Worm (Caenorhabditis elegans): Measurements from ENCODE around the gene cdh-1.

cdh-1 gene

ce11 chrIII:2904164-2904563, 6.5 kb upstream of the cdh-1 start:
- TF ChIP-seq tbx-37 (GFP tag; conservative IDR thresholded peaks at IDR 0.05) (no peak), sea-1 (GFP tag; conservative IDR thresholded peaks at IDR 0.05) (no peak)

- no peak for TF ChIP-seq tbx-11 (GFP tag; IDR thresholded peaks at IDR 0.05)
- TF ChIP-seq ceh-13 (GFP tag; optimal IDR thresholded peaks at IDR 0.05) = no peak
- TF ChIP-seq aly-1 (tag; optimal IDR thresholded peaks at IDR 0.05) = no peak
- TF ChIP-seq ama-1 (optimal IDR thresholded peaks at IDR 0.05) = no peak
- no peak for TF ChIP-seq hnd-1 (tag; optimal IDR thresholded peaks at IDR 0.05)
- no peak for TF ChIP-seq tbx-37 (GFP tag; conservative IDR thresholded peaks at IDR 0.05)
- TF ChIP-seq hmg-4 (GFP tag; optimal IDR thresholded peaks at IDR 0.05) = no peak
- TF ChIP-seq F13C5.2 (tag; optimal IDR thresholded peaks at IDR 0.05) = no peak
- TF ChIP-seq B0310.2 (tag; optimal IDR thresholded peaks at IDR 0.05) = no peak
- TF ChIP-seq tra-4 (tag; optimal IDR thresholded peaks at IDR 0.05) = no peak
- no peak for TF ChIP-seq hmbx-1 (tag; optimal IDR thresholded peaks at IDR 0.05)
- no peak for TF ChIP-seq sea-1 (GFP tag; conservative IDR thresholded peaks at IDR 0.05)
- TF ChIP-seq pes-1 (GFP tag; IDR thresholded peaks at IDR 0.05) = no peak
- no peak for TF ChIP-seq flt-1 (GFP tag; IDR thresholded peaks at IDR 0.05)
- no peak for TF ChIP-seq ceh-36 (tag; optimal IDR thresholded peaks at IDR 0.05)
- no peak for TF ChIP-seq ets-7 (tag; optimal IDR thresholded peaks at IDR 0.05)
Observed at ce11 chrIII:2907819-2908218, 2.9 kb upstream of the cdh-1 start.

- TF ChIP-seq tra-4 (tag; optimal IDR thresholded peaks at IDR 0.05) (no peak), hmbx-1 (tag; optimal IDR thresholded peaks at IDR 0.05) (no peak), ceh-36 (tag; optimal IDR thresholded peaks at IDR 0.05) (no peak), tbx-37 (GFP tag; conservative IDR thresholded peaks at IDR 0.05) (no peak), scrt-1 (GFP tag; IDR thresholded peaks at IDR 0.05) (no peak), aly-1 (tag; optimal IDR thresholded peaks at IDR 0.05) (no peak), ceh-13 (GFP tag; optimal IDR thresholded peaks at IDR 0.05) (no peak), hmg-4 (GFP tag; optimal IDR thresholded peaks at IDR 0.05) (no peak), flt-1 (GFP tag; IDR thresholded peaks at IDR 0.05) (no peak), sea-1 (GFP tag; conservative IDR thresholded peaks at IDR 0.05) (no peak), pes-1 (GFP tag; IDR thresholded peaks at IDR 0.05) (no peak)
Observed at ce11 chrIII:2908859-2909258, 1.8 kb upstream of the cdh-1 start.

- peak; percentile 32 for TF ChIP-seq ceh-36 (tag; optimal IDR thresholded peaks at IDR 0.05)
- no peak for TF ChIP-seq tbx-11 (GFP tag; IDR thresholded peaks at IDR 0.05)
Observed at ce11 chrIII:2912916-2913315, 2.2 kb downstream of the cdh-1 start.

ce11 chrIII:2914029-2914428, 3.3 kb downstream of the cdh-1 start:
- TF ChIP-seq aly-1 (tag; optimal IDR thresholded peaks at IDR 0.05) (no peak), ceh-13 (GFP tag; optimal IDR thresholded peaks at IDR 0.05) (no peak)

- no peak for TF ChIP-seq sea-1 (GFP tag; conservative IDR thresholded peaks at IDR 0.05)
- no peak for TF ChIP-seq flt-1 (GFP tag; IDR thresholded peaks at IDR 0.05)
- TF ChIP-seq scrt-1 (GFP tag; IDR thresholded peaks at IDR 0.05) = no peak
- TF ChIP-seq B0310.2 (tag; optimal IDR thresholded peaks at IDR 0.05) = no peak
- TF ChIP-seq ets-7 (tag; optimal IDR thresholded peaks at IDR 0.05) = no peak
- no peak for TF ChIP-seq ceh-36 (tag; optimal IDR thresholded peaks at IDR 0.05)
- no peak for TF ChIP-seq pes-1 (GFP tag; IDR thresholded peaks at IDR 0.05)
- TF ChIP-seq hmbx-1 (tag; optimal IDR thresholded peaks at IDR 0.05) = no peak
- TF ChIP-seq aly-1 (tag; optimal IDR thresholded peaks at IDR 0.05) = no peak
- no peak for TF ChIP-seq ama-1 (optimal IDR thresholded peaks at IDR 0.05)
- no peak for TF ChIP-seq hnd-1 (tag; optimal IDR thresholded peaks at IDR 0.05)
Observed at ce11 chrIII:2918655-2919054, 7.9 kb downstream of the cdh-1 start.

ce11 chrIII:2920281-2920680, 9.6 kb downstream of the cdh-1 start:
- TF ChIP-seq hnd-1 (tag; optimal IDR thresholded peaks at IDR 0.05) (no peak), hmbx-1 (tag; optimal IDR thresholded peaks at IDR 0.05) (no peak), ama-1 (optimal IDR thresholded peaks at IDR 0.05) (no peak), B0310.2 (tag; optimal IDR thresholded peaks at IDR 0.05) (no peak), tra-4 (tag; optimal IDR thresholded peaks at IDR 0.05) (no peak), pes-1 (GFP tag; IDR thresholded peaks at IDR 0.05) (no peak), aly-1 (tag; optimal IDR thresholded peaks at IDR 0.05) (no peak), tbx-37 (GFP tag; conservative IDR thresholded peaks at IDR 0.05) (no peak), F13C5.2 (tag; optimal IDR thresholded peaks at IDR 0.05) (no peak), ets-7 (tag; optimal IDR thresholded peaks at IDR 0.05) (no peak), tbx-11 (GFP tag; IDR thresholded peaks at IDR 0.05) (no peak), sea-1 (GFP tag; conservative IDR thresholded peaks at IDR 0.05) (no peak), ceh-13 (GFP tag; optimal IDR thresholded peaks at IDR 0.05) (no peak), ceh-36 (tag; optimal IDR thresholded peaks at IDR 0.05) (no peak), scrt-1 (GFP tag; IDR thresholded peaks at IDR 0.05) (no peak), hmg-4 (GFP tag; optimal IDR thresholded peaks at IDR 0.05) (no peak)

ce11 chrIII:2920866-2921265, 10.2 kb downstream of the cdh-1 start:
- TF ChIP-seq hmbx-1 (tag; optimal IDR thresholded peaks at IDR 0.05) = no peak
- TF ChIP-seq tbx-11 (GFP tag; IDR thresholded peaks at IDR 0.05) = no peak
- TF ChIP-seq flt-1 (GFP tag; IDR thresholded peaks at IDR 0.05) = no peak
- TF ChIP-seq hnd-1 (tag; optimal IDR thresholded peaks at IDR 0.05) = no peak
- no peak for TF ChIP-seq tra-4 (tag; optimal IDR thresholded peaks at IDR 0.05)
- no peak for TF ChIP-seq ceh-36 (tag; optimal IDR thresholded peaks at IDR 0.05)
- no peak for TF ChIP-seq tbx-37 (GFP tag; conservative IDR thresholded peaks at IDR 0.05)
- no peak for TF ChIP-seq F13C5.2 (tag; optimal IDR thresholded peaks at IDR 0.05)
- no peak for TF ChIP-seq hmg-4 (GFP tag; optimal IDR thresholded peaks at IDR 0.05)
- no peak for TF ChIP-seq ama-1 (optimal IDR thresholded peaks at IDR 0.05)
- no peak for TF ChIP-seq sea-1 (GFP tag; conservative IDR thresholded peaks at IDR 0.05)
- TF ChIP-seq pes-1 (GFP tag; IDR thresholded peaks at IDR 0.05) = no peak

- TF ChIP-seq ets-7 (tag; optimal IDR thresholded peaks at IDR 0.05) = no peak
- no peak for TF ChIP-seq B0310.2 (tag; optimal IDR thresholded peaks at IDR 0.05)
- TF ChIP-seq tbx-11 (GFP tag; IDR thresholded peaks at IDR 0.05) = no peak
- TF ChIP-seq flt-1 (GFP tag; IDR thresholded peaks at IDR 0.05) = no peak
- no peak for TF ChIP-seq pes-1 (GFP tag; IDR thresholded peaks at IDR 0.05)
- no peak for TF ChIP-seq ama-1 (optimal IDR thresholded peaks at IDR 0.05)
- no peak for TF ChIP-seq ceh-36 (tag; optimal IDR thresholded peaks at IDR 0.05)
- TF ChIP-seq sea-1 (GFP tag; conservative IDR thresholded peaks at IDR 0.05) = no peak
- no peak for TF ChIP-seq ceh-13 (GFP tag; optimal IDR thresholded peaks at IDR 0.05)
- no peak for TF ChIP-seq hmg-4 (GFP tag; optimal IDR thresholded peaks at IDR 0.05)
- TF ChIP-seq scrt-1 (GFP tag; IDR thresholded peaks at IDR 0.05) = no peak
- TF ChIP-seq F13C5.2 (tag; optimal IDR thresholded peaks at IDR 0.05) = no peak
Observed at ce11 chrIII:2923012-2923411, 12.3 kb downstream of the cdh-1 start, which contains the start of gene R10F2.4. TSS of gene R10F2.4 (minus strand) at chrIII:2923112.

All from whole organism, early embryonic.